Fruit fly (Drosophila melanogaster): ENCODE data around the gene CG3308.

The CG3308 gene

DNA sequence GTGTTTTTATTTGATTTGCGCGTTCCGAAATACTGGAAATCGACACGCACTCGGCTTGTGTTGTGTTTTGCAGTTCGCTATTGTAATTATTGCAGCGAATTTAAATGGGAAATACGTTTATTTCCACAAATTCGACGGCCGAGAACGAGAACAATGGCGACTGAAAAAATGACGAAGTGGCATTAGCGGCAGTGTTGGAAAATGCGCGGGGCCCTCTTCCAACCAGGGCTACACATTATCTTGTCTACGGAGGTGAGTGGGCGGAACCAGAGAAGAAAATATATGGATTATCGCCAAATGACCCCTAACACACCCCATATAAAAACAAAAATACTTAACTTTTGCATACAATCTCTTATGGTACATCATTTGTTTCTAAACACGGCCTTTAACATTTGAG lies 4.7 kb downstream of the CG3308 start, which contains the start of gene Rab1 (continued):
- TF ChIP-seq CG34376 (GFP tag; optimal IDR thresholded peaks at IDR 0.05): peak; percentile 54
- TF ChIP-seq wdn (GFP tag; IDR thresholded peaks at IDR 0.05): no peak
- TF ChIP-seq Kr (GFP tag; optimal IDR thresholded peaks at IDR 0.05): no peak
- peak; percentile 4 for TF ChIP-seq CG10654 (GFP tag; optimal IDR thresholded peaks at IDR 0.05)
- peak; percentile 1 for TF ChIP-seq CG30020 (tag; optimal IDR thresholded peaks at IDR 0.05)
- TF ChIP-seq NfI (GFP tag; optimal IDR thresholded peaks at IDR 0.05): peak; percentile 46
- TF ChIP-seq gt (GFP tag; IDR thresholded peaks at IDR 0.05): no peak
- no peak for TF ChIP-seq CG6654 (GFP tag; optimal IDR thresholded peaks at IDR 0.05)
- TF ChIP-seq ac (GFP tag; optimal IDR thresholded peaks at IDR 0.05): no peak
- TF ChIP-seq pfk (GFP tag; optimal IDR thresholded peaks at IDR 0.05): peak; percentile 47
- TF ChIP-seq shn (GFP tag; optimal IDR thresholded peaks at IDR 0.05): peak; percentile 26
- peak; percentile 21 for TF ChIP-seq CG9876 (GFP tag; optimal IDR thresholded peaks at IDR 0.05)
- no peak for TF ChIP-seq CG31441 (GFP tag; IDR thresholded peaks at IDR 0.05)
- no peak for TF ChIP-seq ap (GFP tag; IDR thresholded peaks at IDR 0.05)
- TF ChIP-seq stc (GFP tag; IDR thresholded peaks at IDR 0.05): no peak
- peak; percentile 75 for TF ChIP-seq CG9932 (GFP tag; IDR thresholded peaks at IDR 0.05)
- peak; percentile 41 for TF ChIP-seq Chrac-16 (GFP tag; optimal IDR thresholded peaks at IDR 0.05)
- TF ChIP-seq Mad (GFP tag; optimal IDR thresholded peaks at IDR 0.05): peak; percentile 19
- no peak for TF ChIP-seq fd96Cb (tag; optimal IDR thresholded peaks at IDR 0.05)
- peak; percentile 25 for TF ChIP-seq CG8281 (tag; optimal IDR thresholded peaks at IDR 0.05)
- peak; percentile 47 for TF ChIP-seq Hsf (GFP tag; optimal IDR thresholded peaks at IDR 0.05)
- no peak for TF ChIP-seq Scr (GFP tag; IDR thresholded peaks at IDR 0.05; ENCODE audit: partially characterized antibody)
- TF ChIP-seq CG12236 (GFP tag; optimal IDR thresholded peaks at IDR 0.05): no peak
- TF ChIP-seq Asciz (GFP tag; optimal IDR thresholded peaks at IDR 0.05): no peak
- TF ChIP-seq CG9797 (GFP tag; optimal IDR thresholded peaks at IDR 0.05): peak; percentile 30
- TF ChIP-seq gce (GFP tag; IDR thresholded peaks at IDR 0.05): no peak
- peak; percentile 42; the same call in 1 of the 2 replicates for TF ChIP-seq rib (GFP tag; IDR thresholded peaks at IDR 0.05)
- no peak for TF ChIP-seq luna (GFP tag; optimal IDR thresholded peaks at IDR 0.05)
- no peak for TF ChIP-seq Eip74EF (GFP tag; optimal IDR thresholded peaks at IDR 0.05)
- no peak for TF ChIP-seq seq (GFP tag; IDR thresholded peaks at IDR 0.05)
- no peak for TF ChIP-seq lov (optimal IDR thresholded peaks at IDR 0.05)
- 0 out of 3 replicates have a peak, but pooled peaks have one; percentile 31 for TF ChIP-seq lov (GFP tag; IDR thresholded peaks at IDR 0.05)
- no peak for TF ChIP-seq NC2α (GFP tag; optimal IDR thresholded peaks at IDR 0.05)
- peak; percentile 41 for TF ChIP-seq ERR (GFP tag; optimal IDR thresholded peaks at IDR 0.05)
- TF ChIP-seq cas (GFP tag; IDR thresholded peaks at IDR 0.05): no peak
- TF ChIP-seq CG5953 (GFP tag; IDR thresholded peaks at IDR 0.05): no peak
- 0 out of 4 replicates have a peak, but pooled peaks have one; percentile 60 for TF ChIP-seq chinmo (GFP tag; IDR thresholded peaks at IDR 0.05; ENCODE audit: partially characterized antibody)
- peak; percentile 42; the same call in 1 of the 3 replicates for TF ChIP-seq row (GFP tag; IDR thresholded peaks at IDR 0.05)
- TF ChIP-seq Nf-YB (GFP tag; optimal IDR thresholded peaks at IDR 0.05): no peak
- TF ChIP-seq CG2889 (GFP tag; IDR thresholded peaks at IDR 0.05): no peak
- TF ChIP-seq CG10267 (tag; optimal IDR thresholded peaks at IDR 0.05): peak; percentile 92
- no peak for TF ChIP-seq Poxn (GFP tag; IDR thresholded peaks at IDR 0.05)
- no peak for TF ChIP-seq Sox102F (GFP tag; optimal IDR thresholded peaks at IDR 0.05)
- TF ChIP-seq CG4404 (GFP tag; IDR thresholded peaks at IDR 0.05): no peak
- TF ChIP-seq sens-2 (GFP tag; IDR thresholded peaks at IDR 0.05): no peak
- no peak for TF ChIP-seq Usf (GFP tag; optimal IDR thresholded peaks at IDR 0.05)
- TF ChIP-seq maf-S (GFP tag; optimal IDR thresholded peaks at IDR 0.05): peak; percentile 22
- no peak for TF ChIP-seq kah (GFP tag; optimal IDR thresholded peaks at IDR 0.05)
- no peak for TF ChIP-seq gsb-n (tag; optimal IDR thresholded peaks at IDR 0.05)
- TF ChIP-seq CG6175 (GFP tag; IDR thresholded peaks at IDR 0.05): no peak
- peak; percentile 51 for TF ChIP-seq mirr (GFP tag; optimal IDR thresholded peaks at IDR 0.05)
- TF ChIP-seq zen (tag; optimal IDR thresholded peaks at IDR 0.05): peak; percentile 12
